Fruit fly (Drosophila melanogaster) Kc167 (cell line): ENCODE data around the gene CG9302.

Experiments
- Myc ChIP-seq: fragments of >200 bp; optimal IDR thresholded peaks from 2 replicates; lab custom pipeline; 2017; ENCODE audit warnings: missing external identifiers
- Sin3A ChIP-seq: fragments of >200 bp; optimal IDR thresholded peaks from 2 replicates; lab custom pipeline; 2018; ENCODE audit warnings: missing external identifiers
- h ChIP-seq: fragments of >200 bp; optimal IDR thresholded peaks from 3 replicates; lab custom pipeline; 2018; ENCODE audit warnings: missing external identifiers
- insv ChIP-seq: fragments of >200 bp; optimal IDR thresholded peaks from 3 replicates; lab custom pipeline; 2018; ENCODE audit warnings: missing external identifiers
- psq ChIP-seq: fragments of >200 bp; optimal IDR thresholded peaks from 2 replicates; lab custom pipeline; 2017; ENCODE audit warnings: missing external identifiers
- ttk ChIP-seq: sonication (Bioruptor generic); optimal IDR thresholded peaks from 2 replicates; lab custom pipeline; 2017; ENCODE audit warnings: missing external identifiers

Gene CG9302

DNA sequence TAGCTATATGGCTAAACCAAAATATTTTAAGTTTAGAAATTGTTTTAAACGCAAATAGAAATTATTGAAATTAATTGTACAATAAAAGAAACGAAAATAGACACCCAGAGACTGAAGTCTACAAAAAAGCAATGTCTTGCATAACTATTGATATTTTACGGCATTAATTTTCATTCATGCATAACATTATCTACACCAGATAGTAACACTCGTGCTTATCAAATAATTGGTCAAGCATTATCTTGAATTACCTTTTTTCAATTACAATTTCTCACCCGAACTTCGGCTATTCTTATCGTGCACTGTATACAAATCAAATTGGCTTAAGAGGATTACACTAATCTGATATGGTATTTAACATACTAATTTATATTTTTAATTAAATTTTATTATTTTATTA, 2.3 kb downstream of the CG9302 start:
- TF ChIP-seq ttk (lab: Kevin White, UChicago) (no peak), Myc (lab: Kevin White, UChicago) (no peak), insv (lab: Kevin White, UChicago) (no peak), psq (lab: Kevin White, UChicago) (no peak), h (lab: Kevin White, UChicago) (no peak), Sin3A (no peak)

DNA sequence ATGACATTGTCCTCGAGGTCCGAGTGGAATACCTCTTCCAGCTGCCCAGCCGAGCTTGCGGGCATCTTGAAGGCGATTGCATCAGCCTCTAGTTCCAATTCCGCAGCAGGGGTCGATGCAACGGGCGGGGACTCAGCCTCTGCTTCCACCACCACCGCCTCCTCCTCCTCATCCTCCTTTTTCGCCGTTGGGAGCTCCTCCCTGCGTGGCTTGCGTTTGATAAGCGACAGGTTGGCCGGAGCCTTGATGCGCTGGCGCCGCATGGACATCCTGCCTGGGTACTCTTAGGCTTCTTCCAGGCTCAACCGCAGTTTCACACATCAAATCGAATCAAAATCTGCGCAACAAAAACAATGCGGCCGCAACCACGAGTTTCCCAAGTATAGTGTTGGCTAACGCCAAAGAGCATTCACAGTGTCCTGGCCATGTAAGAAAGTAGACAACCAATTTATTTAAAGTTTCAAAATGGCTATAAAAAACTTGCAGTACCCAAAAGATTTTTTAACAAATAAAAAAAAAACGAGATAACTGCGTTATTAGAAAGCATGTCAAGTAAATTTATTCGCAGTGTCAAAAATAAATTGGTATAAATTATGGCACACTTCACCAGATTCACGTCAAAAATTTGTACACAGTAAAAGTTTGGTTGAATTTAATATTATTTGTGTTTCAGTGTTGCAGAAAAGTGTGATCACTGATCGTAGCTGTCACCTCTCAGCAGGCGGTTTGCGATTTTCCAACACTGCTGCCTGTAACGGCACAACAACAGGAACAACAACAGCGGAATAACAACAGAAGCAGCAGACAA, 4.7 kb downstream of the CG9302 start, which contains the start of the genes Bdp1 and CG6565:
TSS of gene Bdp1 (minus strand) at position 456 of the 808 bp plus-strand sequence.
TSS of gene CG6565 (plus strand) at position 585 of the 808 bp plus-strand sequence.
- TF ChIP-seq Sin3A (no peak), psq (lab: Kevin White, UChicago) (no peak), ttk (lab: Kevin White, UChicago) (no peak), h (lab: Kevin White, UChicago) (no peak), Myc (lab: Kevin White, UChicago) (no peak), insv (lab: Kevin White, UChicago) (no peak)

dm6 chr2L:13370762-13371161, 7.6 kb downstream of the CG9302 start, which contains the start of gene ND-B22:
Gene ND-B22 (minus strand): TSS chr2L:13371110.
- TF ChIP-seq psq (lab: Kevin White, UChicago): no peak

- TF ChIP-seq insv (lab: Kevin White, UChicago) (no peak), psq (lab: Kevin White, UChicago) (no peak), h (lab: Kevin White, UChicago) (no peak), ttk (lab: Kevin White, UChicago) (no peak)
Measured at dm6 chr2L:13368940-13369339, 9.4 kb downstream of the CG9302 start, which contains the start of gene CG31855. Gene CG31855 (plus strand): TSS chr2L:13369204.

- TF ChIP-seq Myc (lab: Kevin White, UChicago): no peak
Measured at dm6 chr2L:13367378-13367777, 11.0 kb downstream of the CG9302 start, which contains the start of gene Tap42. Gene Tap42 (plus strand): TSS chr2L:13367617.

DNA sequence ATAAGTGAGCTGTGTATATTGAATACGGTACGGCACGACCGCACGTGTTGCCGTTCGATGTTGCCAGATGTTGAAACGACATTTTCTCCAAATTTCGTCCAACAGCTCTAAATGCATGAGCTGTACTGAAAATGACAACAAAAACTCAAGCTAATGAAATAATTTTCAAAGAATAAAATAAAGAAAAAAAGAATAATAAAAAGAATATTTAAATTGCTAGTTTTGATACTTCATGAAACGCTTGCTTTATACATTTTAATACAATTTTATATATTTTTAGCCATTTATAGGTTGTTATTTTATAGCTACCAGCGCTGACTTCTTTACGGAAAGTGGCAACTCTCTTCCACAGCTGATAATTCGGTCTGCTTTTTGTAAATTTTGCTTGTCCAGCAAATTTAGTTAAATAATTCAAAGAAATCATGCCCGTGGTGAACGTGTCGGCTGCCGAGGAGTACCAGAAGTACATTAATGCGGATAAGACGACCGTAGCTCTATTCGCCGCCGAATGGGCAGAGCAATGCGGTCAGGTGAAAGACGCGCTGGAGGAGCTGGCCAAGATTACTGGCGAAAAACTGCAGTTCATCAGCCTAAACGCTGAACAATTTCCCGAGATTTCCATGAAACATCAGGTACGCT, 12.1 kb downstream of the CG9302 start, which contains the start of the genes Nnp-1 and Grx3:
TSS of gene Nnp-1 (minus strand) at position 81 of the 639 bp plus-strand sequence.
TSS of gene Grx3 (plus strand) at position 339 of the 639 bp plus-strand sequence.
- TF ChIP-seq Sin3A (no peak), ttk (lab: Kevin White, UChicago) (no peak), insv (lab: Kevin White, UChicago) (no peak), h (lab: Kevin White, UChicago) (no peak), psq (lab: Kevin White, UChicago) (no peak), Myc (lab: Kevin White, UChicago) (no peak)

- TF ChIP-seq h (lab: Kevin White, UChicago): no peak
- no peak for TF ChIP-seq insv (lab: Kevin White, UChicago)
- TF ChIP-seq Myc (lab: Kevin White, UChicago): no peak
- no peak for TF ChIP-seq ttk (lab: Kevin White, UChicago)
- TF ChIP-seq Sin3A: no peak
- no peak for TF ChIP-seq psq (lab: Kevin White, UChicago)
Measured at dm6 chr2L:13362953-13363352, 15.4 kb downstream of the CG9302 start.

dm6 chr2L:13361465-13361864, 16.9 kb downstream of the CG9302 start, which contains the start of gene CG9377:
Gene CG9377 (minus strand): TSS chr2L:13361565.
- TF ChIP-seq psq (lab: Kevin White, UChicago): no peak
- no peak for TF ChIP-seq insv (lab: Kevin White, UChicago)
- no peak for TF ChIP-seq Myc (lab: Kevin White, UChicago)
- TF ChIP-seq Sin3A: no peak

dm6 chr2L:13354580-13355347, 23.6 kb downstream of the CG9302 start, which contains the start of gene CG9395:
Gene CG9395 (minus strand): TSS chr2L:13355073.
- TF ChIP-seq h (lab: Kevin White, UChicago) (no peak), psq (lab: Kevin White, UChicago) (no peak), insv (lab: Kevin White, UChicago) (no peak), ttk (lab: Kevin White, UChicago) (no peak), Myc (lab: Kevin White, UChicago) (no peak), Sin3A (no peak)

DNA sequence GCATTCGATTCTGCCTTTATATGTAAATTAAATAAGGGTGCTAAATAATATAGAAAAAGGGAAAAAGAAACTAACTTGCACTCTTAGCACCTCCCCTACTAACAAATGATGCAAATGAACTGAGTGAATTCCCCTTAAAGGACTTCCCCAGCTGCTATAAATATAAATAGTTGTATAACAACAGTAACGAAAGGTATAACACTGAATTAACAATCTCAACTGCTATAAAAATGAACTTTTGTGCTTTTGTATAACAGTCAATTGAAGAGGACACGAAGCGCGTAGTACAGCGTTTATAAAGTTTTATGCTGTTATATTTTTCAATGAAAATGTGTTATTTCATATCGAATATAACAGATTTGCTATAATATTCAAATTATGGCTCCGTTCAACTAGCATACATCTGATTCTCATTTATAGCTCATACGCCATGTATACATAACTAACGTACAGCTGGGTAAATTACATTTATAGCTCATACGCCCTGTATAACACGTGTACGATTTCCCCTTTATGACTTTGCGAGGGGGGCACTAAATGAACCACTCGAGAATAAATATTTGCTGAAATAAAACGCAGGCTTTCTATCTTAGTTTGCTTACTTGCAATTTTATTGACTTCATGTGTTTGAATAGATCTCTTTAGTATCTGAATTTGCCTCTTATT, 29.0 kb downstream of the CG9302 start:
- TF ChIP-seq insv (lab: Kevin White, UChicago): no peak
- TF ChIP-seq ttk (lab: Kevin White, UChicago): no peak
- TF ChIP-seq Myc (lab: Kevin White, UChicago): no peak
- TF ChIP-seq Sin3A: no peak
- TF ChIP-seq h (lab: Kevin White, UChicago): no peak
- TF ChIP-seq psq (lab: Kevin White, UChicago): no peak

DNA sequence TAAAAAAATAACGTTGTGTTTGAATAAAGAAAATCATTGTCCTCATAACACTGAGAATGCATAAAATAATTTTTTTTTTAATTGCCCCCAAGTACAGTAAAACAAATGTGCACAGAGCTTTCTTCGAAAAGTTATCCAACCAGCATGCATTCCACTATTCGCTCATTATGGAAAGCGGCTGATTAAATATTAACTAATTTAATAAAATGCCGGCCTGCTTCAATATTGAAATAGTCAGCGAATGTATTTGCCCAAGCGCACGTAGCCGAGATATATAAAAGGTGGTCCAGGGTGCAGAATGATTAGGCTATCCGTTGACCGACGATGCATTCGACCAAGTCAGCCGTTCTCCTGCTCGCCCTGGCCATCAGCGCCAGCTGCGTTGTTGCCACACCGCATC, 30.9 kb downstream of the CG9302 start, which contains the start of gene CG16826:
TSS of gene CG16826 (plus strand) at position 301 of the 400 bp plus-strand sequence.
- TF ChIP-seq Myc (lab: Kevin White, UChicago) (no peak), insv (lab: Kevin White, UChicago) (no peak), Sin3A (no peak), ttk (lab: Kevin White, UChicago) (no peak), psq (lab: Kevin White, UChicago) (no peak), h (lab: Kevin White, UChicago) (no peak)
